Fruit fly (Drosophila melanogaster): Measurements from ENCODE around the gene cas.
A peak's percentile ranks its signal among the peaks of the same experiment; 100 is the strongest.

The cas gene

DNA sequence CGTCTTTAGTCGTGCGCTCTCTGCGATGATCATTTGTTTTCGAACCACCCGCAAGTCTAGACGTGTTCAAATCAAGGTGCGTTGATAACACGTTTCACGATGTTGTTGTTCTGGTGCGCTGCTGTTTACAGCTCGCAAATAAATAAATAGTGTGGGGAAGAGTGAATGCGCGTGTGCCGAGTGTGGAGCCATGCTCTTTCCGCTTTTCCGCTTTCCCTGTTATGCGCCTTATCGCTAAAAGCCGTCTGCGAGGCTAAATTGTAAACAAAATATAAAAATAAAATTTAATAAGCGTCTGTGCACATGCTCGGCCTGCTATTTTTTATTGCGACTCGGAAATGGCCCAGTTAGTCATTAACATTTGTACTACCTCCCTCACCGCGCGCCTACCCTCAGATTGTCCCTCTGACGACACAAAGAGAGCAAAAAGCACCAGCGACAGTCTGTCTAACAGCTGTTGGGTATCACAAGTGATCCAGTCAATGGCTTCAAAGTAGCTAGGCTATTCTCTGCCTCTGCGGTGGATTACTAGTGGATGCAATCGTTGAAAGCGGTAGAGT, 43.9 kb downstream of the cas start (continued):
- TF ChIP-seq Opbp (GFP tag; IDR thresholded peaks at IDR 0.05; ENCODE audit: partially characterized antibody) (no peak), Rx (GFP tag; IDR thresholded peaks at IDR 0.05) (peak; percentile 38; the same call in 1 of the 2 replicates), ERR (GFP tag; optimal IDR thresholded peaks at IDR 0.05) (peak; percentile 37), MESR4 (GFP tag; optimal IDR thresholded peaks at IDR 0.05) (peak; percentile 42), sens (GFP tag) (peak; percentile 95), en (GFP tag; optimal IDR thresholded peaks at IDR 0.05) (peak; percentile 47), al (GFP tag; IDR thresholded peaks at IDR 0.05) (no peak), CG7357 (GFP tag; IDR thresholded peaks at IDR 0.05) (no peak), CG4707 (GFP tag; optimal IDR thresholded peaks at IDR 0.05) (peak; percentile 93), CG31365 (tag; optimal IDR thresholded peaks at IDR 0.05) (peak; percentile 87), Lpt (GFP tag; optimal IDR thresholded peaks at IDR 0.05) (no peak), bab2 (GFP tag; optimal IDR thresholded peaks at IDR 0.05) (peak; percentile 77), CG2199 (GFP tag; IDR thresholded peaks at IDR 0.05) (peak; percentile 74; the same call in 2 of the 3 replicates), CG2129 (GFP tag; IDR thresholded peaks at IDR 0.05; ENCODE audit: partially characterized antibody) (no peak), PHDP (tag; optimal IDR thresholded peaks at IDR 0.05) (peak; percentile 83), CG32767 (GFP tag; IDR thresholded peaks at IDR 0.05) (peak; percentile 48; the same call in 1 of the 2 replicates), CG6813 (GFP tag; optimal IDR thresholded peaks at IDR 0.05) (peak; percentile 97), CG11560 (tag; IDR thresholded peaks at IDR 0.05) (no peak), CG30020 (tag; optimal IDR thresholded peaks at IDR 0.05) (peak; percentile 21), nmo (GFP tag; optimal IDR thresholded peaks at IDR 0.05) (no peak), Abd-B (GFP tag; optimal IDR thresholded peaks at IDR 0.05) (no peak), Camta (GFP tag; optimal IDR thresholded peaks at IDR 0.05) (peak; percentile 49), CG10543 (GFP tag; optimal IDR thresholded peaks at IDR 0.05) (peak; percentile 97), CG11696 (GFP tag; IDR thresholded peaks at IDR 0.05) (no peak; the same call in 1 of the 2 replicates), HLH4C (GFP tag; IDR thresholded peaks at IDR 0.05; ENCODE audit: partially characterized antibody) (no peak), run (tag; optimal IDR thresholded peaks at IDR 0.05) (peak; percentile 75), CG6689 (GFP tag; IDR thresholded peaks at IDR 0.05) (peak; percentile 50), pfk (GFP tag; optimal IDR thresholded peaks at IDR 0.05) (peak; percentile 79), ato (GFP tag; IDR thresholded peaks at IDR 0.05; ENCODE audit: partially characterized antibody) (no peak), CG16815 (GFP tag; optimal IDR thresholded peaks at IDR 0.05) (no peak), jigr1 (GFP tag; IDR thresholded peaks at IDR 0.05) (no peak), slbo (GFP tag; IDR thresholded peaks at IDR 0.05) (0 out of 2 replicates have a peak, but pooled peaks have one; percentile 18), eve (GFP tag; optimal IDR thresholded peaks at IDR 0.05) (no peak), ac (GFP tag; optimal IDR thresholded peaks at IDR 0.05) (peak; percentile 84), Fer1 (GFP tag; optimal IDR thresholded peaks at IDR 0.05) (peak; percentile 93), CG2678 (tag; optimal IDR thresholded peaks at IDR 0.05) (no peak), Jarid2 (GFP tag; optimal IDR thresholded peaks at IDR 0.05) (peak; percentile 65), CG14860 (GFP tag; IDR thresholded peaks at IDR 0.05; ENCODE audit: partially characterized antibody) (no peak), Adf1 (GFP tag; IDR thresholded peaks at IDR 0.05) (peak; percentile 49; the same call in 1 of the 2 replicates), pho (GFP tag; optimal IDR thresholded peaks at IDR 0.05) (peak; percentile 18), Myb (GFP tag; optimal IDR thresholded peaks at IDR 0.05) (peak; percentile 19), Bteb2 (GFP tag; optimal IDR thresholded peaks at IDR 0.05) (peak; percentile 63), CG4282 (GFP tag; optimal IDR thresholded peaks at IDR 0.05) (no peak), CG14014 (GFP tag; IDR thresholded peaks at IDR 0.05) (peak; percentile 61; the same call in 1 of the 2 replicates), Trl (optimal IDR thresholded peaks at IDR 0.05) (peak in 1 of 2 experiments; percentile 62), Trl (GFP tag; optimal IDR thresholded peaks at IDR 0.05) (peak; percentile 74), D19A (tag; optimal IDR thresholded peaks at IDR 0.05) (peak; percentile 65), usp (GFP tag; optimal IDR thresholded peaks at IDR 0.05) (no peak), chinmo (GFP tag; IDR thresholded peaks at IDR 0.05; ENCODE audit: partially characterized antibody) (peak; percentile 96), CG6272 (GFP tag; IDR thresholded peaks at IDR 0.05) (no peak)

Measured in whole organism, embryonic.